Fruit fly (Drosophila melanogaster) whole organism, adult: ENCODE results near the gene CG13887.

ENCODE experiments used
- CG33017 ChIP-seq: fragments of 200-800 bp; sonication (Bioruptor generic); optimal IDR thresholded peaks from 2 replicates; lab custom pipeline; 2018; ENCODE audit warnings: missing biosample characterization, mild to moderate bottlenecking, missing genetic modification characterization, moderate library complexity
- Crg-1 ChIP-seq: fragments of 200-800 bp; sonication (Bioruptor generic); optimal IDR thresholded peaks from 2 replicates; lab custom pipeline; 2016; ENCODE audit warnings: missing biosample characterization, missing genetic modification characterization
- cic ChIP-seq: fragments of 200-800 bp; sonication (Bioruptor generic); optimal IDR thresholded peaks from 2 replicates; lab custom pipeline; 2017; ENCODE audit warnings: missing biosample characterization, mild to moderate bottlenecking, missing genetic modification characterization, moderate library complexity
- cnc ChIP-seq, 2 experiments: fragments of >200 bp; optimal IDR thresholded peaks; 2 replicates each; lab custom pipeline; 2017
- pad ChIP-seq: fragments of 200-800 bp; sonication (Bioruptor generic); optimal IDR thresholded peaks from 3 replicates; lab custom pipeline; 2017; ENCODE audit warnings: missing biosample characterization, missing genetic modification characterization, mild to moderate bottlenecking, moderate library complexity, missing genetic modification reagents

DNA sequence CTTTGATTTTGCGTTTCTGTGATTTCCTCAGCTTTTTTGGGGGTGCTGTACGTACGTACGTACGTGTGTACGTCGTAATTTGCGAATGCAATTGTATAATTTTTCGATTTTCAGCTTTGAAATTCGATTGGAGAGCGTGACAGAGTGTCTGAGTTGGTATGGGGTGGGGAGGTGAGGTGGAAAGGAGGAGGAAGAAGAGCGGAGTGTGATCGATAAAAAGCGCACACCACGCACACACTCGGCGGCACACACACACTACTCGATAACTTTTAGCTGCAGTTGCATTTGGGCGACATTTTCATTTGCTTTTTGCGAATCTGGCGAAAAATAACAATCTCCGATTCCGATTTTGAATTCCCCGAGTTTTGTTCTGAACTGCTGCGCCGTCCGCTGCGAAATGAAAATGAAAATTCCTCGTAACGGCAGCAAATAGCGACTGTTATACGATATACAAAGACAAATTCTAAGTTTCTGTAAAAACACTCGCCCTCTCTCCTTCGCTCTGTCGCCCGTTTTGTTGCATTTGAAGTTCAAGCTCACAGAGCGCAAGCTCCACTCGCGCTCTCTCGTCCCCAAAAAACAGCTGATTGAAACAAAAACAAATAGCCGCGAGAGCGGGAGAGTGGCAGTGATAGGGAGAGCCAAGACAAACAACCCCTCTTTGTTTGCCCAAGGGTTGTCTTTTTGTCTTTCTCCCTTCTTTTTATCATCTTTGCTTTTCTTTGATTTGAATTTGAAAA lies 44.0 kb downstream of the CG13887 start, which contains the start of gene CG13907:
- TF ChIP-seq cic (GFP tag; lab: Kevin White, UChicago) (peak; percentile 46), cnc (optimal IDR thresholded peaks at IDR 0.05; lab: Kevin White, UChicago) (no peak), CG33017 (tag; lab: Kevin White, UChicago) (peak; percentile 40), Crg-1 (GFP tag; lab: Kevin White, UChicago) (peak; percentile 16), pad (GFP tag; lab: Kevin White, UChicago) (peak; percentile 10)
